Fruit fly (Drosophila melanogaster): Measurements from ENCODE around the gene CG9948.

CG9948 gene

dm6 chr3L:7002355-7002754 lies 46.6 kb downstream of the CG9948 start:
- TF ChIP-seq ovo (GFP tag; optimal IDR thresholded peaks at IDR 0.05) = no peak
- peak; percentile 81 for TF ChIP-seq tj (GFP tag; optimal IDR thresholded peaks at IDR 0.05)

- TF ChIP-seq CG11617 (GFP tag; optimal IDR thresholded peaks at IDR 0.05) (no peak), Mnt (GFP tag; optimal IDR thresholded peaks at IDR 0.05) (no peak), kay (GFP tag; ENCODE audit: borderline replicate concordance) (no peak), CG7045 (GFP tag; optimal IDR thresholded peaks at IDR 0.05) (no peak), CG33017 (tag; optimal IDR thresholded peaks at IDR 0.05) (no peak), CG5204 (GFP tag; optimal IDR thresholded peaks at IDR 0.05) (no peak)
Measured at dm6 chr3L:7003132-7003531, 47.3 kb downstream of the CG9948 start.

- TF ChIP-seq cic (GFP tag; optimal IDR thresholded peaks at IDR 0.05) (no peak), Mnt (GFP tag; optimal IDR thresholded peaks at IDR 0.05) (no peak), CG5204 (GFP tag; optimal IDR thresholded peaks at IDR 0.05) (no peak), Crg-1 (GFP tag; optimal IDR thresholded peaks at IDR 0.05) (no peak), CG11617 (GFP tag; optimal IDR thresholded peaks at IDR 0.05) (no peak)
Measured at dm6 chr3L:7006421-7006820, 50.6 kb downstream of the CG9948 start.

Measured in whole organism, adult.